Fruit fly (Drosophila melanogaster): Measurements from ENCODE around the gene CG14259.

CG14259 gene

dm6 chr3R:27091106-27091505 is 3.2 kb upstream of the CG14259 start, which contains the start of gene Cpr97Eb:
Cpr97Eb (minus strand) TSS chr3R:27091130.
- 0 out of 4 replicates have a peak, but pooled peaks have one; percentile 6 for TF ChIP-seq chinmo (GFP tag; IDR thresholded peaks at IDR 0.05; ENCODE audit: partially characterized antibody)
- peak; percentile 68 for TF ChIP-seq Deaf1 (tag; optimal IDR thresholded peaks at IDR 0.05)
- TF ChIP-seq Blimp-1 (GFP tag; optimal IDR thresholded peaks at IDR 0.05): peak; percentile 87
- TF ChIP-seq bab2 (GFP tag; optimal IDR thresholded peaks at IDR 0.05): no peak

dm6 chr3R:27092263-27092662 is 2.1 kb upstream of the CG14259 start:
- no peak for TF ChIP-seq Med (GFP tag)
- no peak for TF ChIP-seq CG4424 (GFP tag; optimal IDR thresholded peaks at IDR 0.05)
- peak; percentile 13 for TF ChIP-seq Blimp-1 (GFP tag; optimal IDR thresholded peaks at IDR 0.05)
- no peak for TF ChIP-seq C15 (GFP tag; IDR thresholded peaks at IDR 0.05)
- no peak for TF ChIP-seq gro (GFP tag; optimal IDR thresholded peaks at IDR 0.05)
- TF ChIP-seq CG11247 (GFP tag; IDR thresholded peaks at IDR 0.05): no peak
- no peak for TF ChIP-seq TFAM (GFP tag; optimal IDR thresholded peaks at IDR 0.05)
- TF ChIP-seq HLH4C (GFP tag; IDR thresholded peaks at IDR 0.05; ENCODE audit: partially characterized antibody): no peak
- no peak for TF ChIP-seq run (tag; optimal IDR thresholded peaks at IDR 0.05)
- no peak for TF ChIP-seq cg (GFP tag; optimal IDR thresholded peaks at IDR 0.05)
- TF ChIP-seq Dref (GFP tag; IDR thresholded peaks at IDR 0.05): no peak
- TF ChIP-seq Hey (tag; optimal IDR thresholded peaks at IDR 0.05): no peak
- no peak for TF ChIP-seq CG18262 (tag; optimal IDR thresholded peaks at IDR 0.05)
- TF ChIP-seq Rx (GFP tag; IDR thresholded peaks at IDR 0.05): peak; percentile 8; the same call in 1 of the 2 replicates
- no peak for TF ChIP-seq CG14667 (GFP tag; IDR thresholded peaks at IDR 0.05)
- TF ChIP-seq Six4 (GFP tag; optimal IDR thresholded peaks at IDR 0.05): no peak
- TF ChIP-seq sisA (GFP tag; IDR thresholded peaks at IDR 0.05): peak; percentile 10; the same call in 1 of the 2 replicates
- no peak for TF ChIP-seq CTCF (GFP tag; optimal IDR thresholded peaks at IDR 0.05)
- TF ChIP-seq CG2116 (GFP tag; optimal IDR thresholded peaks at IDR 0.05): no peak
- no peak for TF ChIP-seq CG3281 (GFP tag; optimal IDR thresholded peaks at IDR 0.05)
- TF ChIP-seq zfh1 (GFP tag; IDR thresholded peaks at IDR 0.05): no peak
- TF ChIP-seq Doc3 (GFP tag; IDR thresholded peaks at IDR 0.05; ENCODE audit: partially characterized antibody): no peak
- no peak for TF ChIP-seq ERR (GFP tag; optimal IDR thresholded peaks at IDR 0.05)
- no peak for TF ChIP-seq pzg (GFP tag; optimal IDR thresholded peaks at IDR 0.05)
- TF ChIP-seq Scr (GFP tag; IDR thresholded peaks at IDR 0.05; ENCODE audit: partially characterized antibody): no peak
- TF ChIP-seq CG34376 (GFP tag; optimal IDR thresholded peaks at IDR 0.05): no peak
- no peak for TF ChIP-seq toy (GFP tag; IDR thresholded peaks at IDR 0.05)
- TF ChIP-seq CG13424 (tag; optimal IDR thresholded peaks at IDR 0.05): no peak
- TF ChIP-seq CG7987 (GFP tag; optimal IDR thresholded peaks at IDR 0.05): no peak
- no peak for TF ChIP-seq CG10366 (GFP tag; IDR thresholded peaks at IDR 0.05)
- peak; percentile 47 for TF ChIP-seq Drgx (GFP tag; IDR thresholded peaks at IDR 0.05)
- TF ChIP-seq CG12391 (tag; optimal IDR thresholded peaks at IDR 0.05): no peak
- TF ChIP-seq CG8944 (GFP tag; optimal IDR thresholded peaks at IDR 0.05): no peak
- TF ChIP-seq Aef1 (GFP tag; IDR thresholded peaks at IDR 0.05): no peak
- no peak for TF ChIP-seq HHEX (GFP tag; optimal IDR thresholded peaks at IDR 0.05)
- no peak for TF ChIP-seq Nf-YC (tag; optimal IDR thresholded peaks at IDR 0.05)
- TF ChIP-seq gsb (GFP tag; IDR thresholded peaks at IDR 0.05): no peak
- TF ChIP-seq CG6272 (GFP tag; IDR thresholded peaks at IDR 0.05): no peak
- peak; percentile 10 for TF ChIP-seq lbe (GFP tag; optimal IDR thresholded peaks at IDR 0.05)
- peak; percentile 53 for TF ChIP-seq Ets65A (GFP tag)
- TF ChIP-seq ftz-f1 (GFP tag; optimal IDR thresholded peaks at IDR 0.05): no peak
- TF ChIP-seq Xrp1 (GFP tag; IDR thresholded peaks at IDR 0.05): no peak
- TF ChIP-seq tll (GFP tag; optimal IDR thresholded peaks at IDR 0.05): no peak
- TF ChIP-seq CG2202 (tag; optimal IDR thresholded peaks at IDR 0.05): no peak
- TF ChIP-seq lmd (GFP tag; IDR thresholded peaks at IDR 0.05): no peak; the same call in 1 of the 2 replicates
- TF ChIP-seq bbx (GFP tag; IDR thresholded peaks at IDR 0.05; ENCODE audit: partially characterized antibody): no peak
- no peak for TF ChIP-seq CG1602 (GFP tag; optimal IDR thresholded peaks at IDR 0.05)
